Fruit fly (Drosophila melanogaster) whole organism, embryonic: ENCODE results near the gene CG13056.

Experiments used
- Adf1 ChIP-seq: fragments of 200-800 bp; sonication (Bioruptor generic); IDR thresholded peaks from 2 replicates; pipeline ENCODE4 v1.3.6; 2022; ENCODE audit warnings: missing biosample characterization, missing genetic modification characterization
- Atf-2 ChIP-seq: fragments of 200-800 bp; sonication (Bioruptor generic); optimal IDR thresholded peaks from 2 replicates; lab custom pipeline; 2016; ENCODE audit warnings: missing biosample characterization, missing genetic modification characterization
- Atf3 ChIP-seq: fragments of 200-800 bp; sonication (Bioruptor generic); optimal IDR thresholded peaks from 3 replicates; lab custom pipeline; 2016; ENCODE audit warnings: missing biosample characterization, missing genetic modification characterization
- Awh ChIP-seq: fragments of 200-800 bp; sonication (Bioruptor generic); IDR thresholded peaks from 2 replicates; pipeline ENCODE4, ENCODE4 v1.3.6; 2022; ENCODE audit warnings: missing biosample characterization, missing genetic modification characterization
- Bgb ChIP-seq: fragments of 200-800 bp; sonication (Bioruptor generic); IDR thresholded peaks from 2 replicates; pipeline ENCODE4 v1.3.6; 2022; ENCODE audit warnings: missing biosample characterization, missing genetic modification characterization; ENCODE audit not compliant: partially characterized antibody
- Bteb2 ChIP-seq: fragments of 200-800 bp; sonication (Bioruptor generic); optimal IDR thresholded peaks from 2 replicates; lab custom pipeline; 2016; ENCODE audit warnings: missing biosample characterization, missing genetic modification characterization
- CG10209 ChIP-seq: fragments of 200-800 bp; sonication (Bioruptor generic); optimal IDR thresholded peaks from 3 replicates; lab custom pipeline; 2017; ENCODE audit warnings: missing biosample characterization, mild to moderate bottlenecking, missing genetic modification characterization, missing genetic modification reagents
- CG10543 ChIP-seq: fragments of 200-800 bp; sonication (Bioruptor generic); optimal IDR thresholded peaks from 3 replicates; lab custom pipeline; 2017; ENCODE audit warnings: missing biosample characterization, mild to moderate bottlenecking, missing genetic modification characterization, moderate library complexity
- CG12071 ChIP-seq: fragments of 200-800 bp; sonication (Bioruptor generic); optimal IDR thresholded peaks from 3 replicates; lab custom pipeline; 2018; ENCODE audit warnings: missing biosample characterization, mild to moderate bottlenecking, missing genetic modification characterization
- CG12104 ChIP-seq: fragments of 200-800 bp; sonication (Bioruptor generic); optimal IDR thresholded peaks from 3 replicates; lab custom pipeline; 2016; ENCODE audit warnings: missing biosample characterization, missing genetic modification characterization
- CG1233 ChIP-seq: fragments of 200-800 bp; sonication (Bioruptor generic); optimal IDR thresholded peaks from 4 replicates; lab custom pipeline; 2018; ENCODE audit warnings: missing biosample characterization, mild to moderate bottlenecking, missing genetic modification characterization
- CG12659 ChIP-seq: fragments of 200-800 bp; sonication (Bioruptor generic); optimal IDR thresholded peaks from 3 replicates; lab custom pipeline; 2017; ENCODE audit warnings: mild to moderate bottlenecking, missing biosample characterization, missing genetic modification reagents, missing genetic modification characterization
- CG13123 ChIP-seq: fragments of 200-800 bp; sonication (Bioruptor generic); optimal IDR thresholded peaks from 2 replicates; lab custom pipeline; 2016; ENCODE audit warnings: missing biosample characterization, missing genetic modification characterization
- CG13424 ChIP-seq: fragments of 200-800 bp; sonication (Bioruptor generic); optimal IDR thresholded peaks from 2 replicates; lab custom pipeline; 2019; ENCODE audit warnings: missing biosample characterization, mild to moderate bottlenecking, missing genetic modification characterization, moderate library complexity
- CG14050 ChIP-seq: fragments of 200-800 bp; sonication (Bioruptor generic); IDR thresholded peaks from 3 replicates; pipeline ENCODE4 v1.3.6; 2022; ENCODE audit warnings: missing biosample characterization, missing genetic modification characterization
- CG15073 ChIP-seq: fragments of 200-800 bp; sonication (Bioruptor generic); optimal IDR thresholded peaks from 2 replicates; lab custom pipeline; 2016; ENCODE audit warnings: missing biosample characterization, missing genetic modification characterization
- CG1602 ChIP-seq: fragments of 200-800 bp; sonication (Bioruptor generic); optimal IDR thresholded peaks from 3 replicates; lab custom pipeline; 2016; ENCODE audit warnings: missing biosample characterization, missing genetic modification characterization
- CG2712 ChIP-seq: fragments of 200-800 bp; optimal IDR thresholded peaks from 3 replicates; lab custom pipeline; 2019; ENCODE audit warnings: missing biosample characterization, mild to moderate bottlenecking, missing genetic modification characterization, moderate library complexity
- CG2889 ChIP-seq: fragments of 200-800 bp; sonication (Bioruptor generic); IDR thresholded peaks from 3 replicates; pipeline ENCODE4 v1.3.6; 2022; ENCODE audit warnings: missing biosample characterization, missing genetic modification characterization
- CG4617 ChIP-seq: fragments of 200-800 bp; sonication (Bioruptor generic); optimal IDR thresholded peaks from 3 replicates; lab custom pipeline; 2016; ENCODE audit warnings: missing biosample characterization, missing genetic modification characterization, borderline replicate concordance
- CG4707 ChIP-seq: fragments of 200-800 bp; sonication (Bioruptor generic); optimal IDR thresholded peaks from 2 replicates; lab custom pipeline; 2018; ENCODE audit warnings: missing biosample characterization, mild to moderate bottlenecking, missing genetic modification characterization, moderate library complexity
- CG6765 ChIP-seq: fragments of 200-800 bp; sonication (Bioruptor generic); optimal IDR thresholded peaks from 3 replicates; lab custom pipeline; 2017; ENCODE audit warnings: missing biosample characterization, mild to moderate bottlenecking, missing genetic modification characterization
- CG6791 ChIP-seq: fragments of 200-800 bp; sonication (Bioruptor generic); IDR thresholded peaks from 3 replicates; pipeline ENCODE4 v1.3.6; 2022; ENCODE audit warnings: missing biosample characterization, missing genetic modification characterization; ENCODE audit not compliant: partially characterized antibody
- CG8944 ChIP-seq: fragments of 200-800 bp; sonication (Bioruptor generic); optimal IDR thresholded peaks from 3 replicates; lab custom pipeline; 2016; ENCODE audit warnings: missing biosample characterization, missing genetic modification characterization
- CG9437 ChIP-seq: fragments of 200-800 bp; sonication (Bioruptor generic); optimal IDR thresholded peaks from 2 replicates; lab custom pipeline; 2018; ENCODE audit warnings: missing biosample characterization, mild to moderate bottlenecking, missing genetic modification characterization
- CG9609 ChIP-seq: fragments of 200-800 bp; sonication (Bioruptor generic); optimal IDR thresholded peaks from 3 replicates; lab custom pipeline; 2016; ENCODE audit warnings: missing biosample characterization, missing genetic modification characterization
- CG9817 ChIP-seq: fragments of 200-800 bp; sonication (Bioruptor generic); optimal IDR thresholded peaks from 2 replicates; lab custom pipeline; 2018; ENCODE audit warnings: missing biosample characterization, mild to moderate bottlenecking, missing genetic modification characterization, moderate library complexity
- D19A ChIP-seq: fragments of 200-800 bp; optimal IDR thresholded peaks from 3 replicates; lab custom pipeline; 2019; ENCODE audit warnings: missing biosample characterization, mild to moderate bottlenecking, missing genetic modification characterization, moderate library complexity
- Dip3 ChIP-seq: fragments of 200-800 bp; sonication (Bioruptor generic); optimal IDR thresholded peaks from 3 replicates; lab custom pipeline; 2016; ENCODE audit warnings: missing biosample characterization, missing genetic modification characterization
- ERR ChIP-seq: fragments of 200-800 bp; sonication (Bioruptor generic); optimal IDR thresholded peaks from 2 replicates; lab custom pipeline; 2016; ENCODE audit warnings: missing biosample characterization, missing genetic modification characterization
- HmgD ChIP-seq: fragments of 200-800 bp; sonication (Bioruptor generic); optimal IDR thresholded peaks from 3 replicates; lab custom pipeline; 2016; ENCODE audit warnings: missing biosample characterization, missing genetic modification characterization
- Hr51 ChIP-seq, 2 experiments: fragments of 200-800 bp; sonication (Bioruptor generic); optimal IDR thresholded peaks; 2 replicates in 1 of 2; 3 replicates in 1 of 2; lab custom pipeline; 2016 to 2018; ENCODE audit warnings: missing biosample characterization in 2 of 2, missing genetic modification characterization in 2 of 2, mild to moderate bottlenecking in 1 of 2, moderate library complexity in 1 of 2
- Mrtf ChIP-seq: fragments of 200-800 bp; sonication (Bioruptor generic); IDR thresholded peaks from 3 replicates; pipeline ENCODE4 v1.3.6; 2022; ENCODE audit warnings: missing biosample characterization, missing genetic modification characterization
- Oaz ChIP-seq: fragments of 200-800 bp; sonication (Bioruptor generic); IDR thresholded peaks from 2 replicates; pipeline ENCODE4 v1.3.6; 2022; ENCODE audit warnings: missing biosample characterization, missing genetic modification characterization
- Oli ChIP-seq: fragments of 200-800 bp; sonication (Bioruptor generic); optimal IDR thresholded peaks from 2 replicates; lab custom pipeline; 2018; ENCODE audit warnings: missing biosample characterization, mild to moderate bottlenecking, missing genetic modification characterization, moderate library complexity
- Poxn ChIP-seq: fragments of 200-800 bp; sonication (Bioruptor generic); IDR thresholded peaks from 2 replicates; pipeline ENCODE4 v1.3.6; 2022; ENCODE audit warnings: missing biosample characterization, missing genetic modification characterization
- Rx ChIP-seq: fragments of 200-800 bp; sonication (Bioruptor generic); IDR thresholded peaks from 2 replicates; pipeline ENCODE4 v1.3.6; 2022; ENCODE audit warnings: missing biosample characterization, missing genetic modification characterization
- Scr ChIP-seq: fragments of 200-800 bp; sonication (Bioruptor generic); IDR thresholded peaks from 2 replicates; pipeline ENCODE4 v1.3.6; 2022; ENCODE audit warnings: missing biosample characterization, missing genetic modification characterization; ENCODE audit not compliant: partially characterized antibody
- chm ChIP-seq: fragments of 200-800 bp; sonication (Bioruptor generic); IDR thresholded peaks from 2 replicates; pipeline ENCODE4 v1.3.6; 2022; ENCODE audit warnings: missing biosample characterization, missing genetic modification characterization
- chn ChIP-seq: fragments of 200-800 bp; sonication (Bioruptor generic); optimal IDR thresholded peaks from 2 replicates; lab custom pipeline; 2016; ENCODE audit warnings: missing biosample characterization, missing genetic modification characterization
- en ChIP-seq: fragments of 200-800 bp; sonication (Bioruptor generic); optimal IDR thresholded peaks from 2 replicates; lab custom pipeline; 2016; ENCODE audit warnings: missing biosample characterization, missing genetic modification characterization
- fd3F ChIP-seq: fragments of 200-800 bp; sonication (Bioruptor generic); optimal IDR thresholded peaks from 2 replicates; lab custom pipeline; 2018; ENCODE audit warnings: missing biosample characterization, mild to moderate bottlenecking, missing genetic modification characterization, moderate library complexity
- gcm2 ChIP-seq: fragments of 200-800 bp; sonication (Bioruptor generic); optimal IDR thresholded peaks from 2 replicates; lab custom pipeline; 2016; ENCODE audit warnings: missing biosample characterization, missing genetic modification characterization
- klu ChIP-seq: fragments of 200-800 bp; sonication (Bioruptor generic); IDR thresholded peaks from 2 replicates; pipeline ENCODE4 v1.3.6; 2022; ENCODE audit warnings: missing biosample characterization, missing genetic modification characterization
- otp ChIP-seq: fragments of 200-800 bp; sonication (Bioruptor generic); IDR thresholded peaks from 3 replicates; pipeline ENCODE4, ENCODE4 v1.3.6; 2022; ENCODE audit warnings: missing biosample characterization, missing genetic modification characterization
- stwl ChIP-seq: fragments of 200-800 bp; sonication (Bioruptor generic); optimal IDR thresholded peaks from 3 replicates; lab custom pipeline; 2018; ENCODE audit warnings: missing biosample characterization, mild to moderate bottlenecking, missing genetic modification characterization, moderate library complexity
- tll ChIP-seq, 2 experiments: fragments of 200-800 bp in 1 of 2; fragments of >200 bp in 1 of 2; sonication (Bioruptor generic) in 1 of 2; optimal IDR thresholded peaks; 2 replicates each; lab custom pipeline; 2017 to 2019; ENCODE audit warnings: missing biosample characterization in 2 of 2, missing genetic modification characterization in 2 of 2, mild to moderate bottlenecking in 1 of 2, moderate library complexity in 1 of 2
- tup ChIP-seq: fragments of 200-800 bp; sonication (Bioruptor generic); optimal IDR thresholded peaks from 2 replicates; lab custom pipeline; 2016; ENCODE audit warnings: missing biosample characterization, mild to moderate bottlenecking, missing genetic modification characterization, moderate library complexity
- vfl ChIP-seq: fragments of 200-800 bp; sonication (Bioruptor generic); optimal IDR thresholded peaks from 2 replicates; lab custom pipeline; 2016; ENCODE audit warnings: missing biosample characterization, missing genetic modification characterization
- zen ChIP-seq: fragments of 200-800 bp; sonication (Bioruptor generic); optimal IDR thresholded peaks from 3 replicates; lab custom pipeline; 2018; ENCODE audit warnings: missing biosample characterization, mild to moderate bottlenecking, missing genetic modification characterization, moderate library complexity

The CG13056 gene

dm6 chr3L:16381184-16381797 lies 48.2 kb downstream of the CG13056 start, which contains the start of gene Agpat4 (continued):
- TF ChIP-seq CG1233 (GFP tag; lab: Kevin White, UChicago) (no peak), CG10543 (GFP tag; lab: Kevin White, UChicago) (peak; percentile 28), Mrtf (GFP tag; lab: Robert Waterston, UW) (no peak), Bteb2 (GFP tag; lab: Kevin White, UChicago) (no peak), Bgb (peak; percentile 50), CG8944 (GFP tag; lab: Kevin White, UChicago) (no peak), CG14050 (GFP tag; lab: Robert Waterston, UW) (no peak), chm (GFP tag; lab: Robert Waterston, UW) (no peak), CG13424 (tag; lab: Kevin White, UChicago) (no peak), CG4617 (GFP tag; lab: Kevin White, UChicago) (peak; percentile 26), CG15073 (GFP tag; lab: Kevin White, UChicago) (no peak), CG2889 (no peak), CG13123 (GFP tag; lab: Kevin White, UChicago) (no peak), vfl (GFP tag; lab: Kevin White, UChicago) (no peak), CG12071 (GFP tag; lab: Kevin White, UChicago) (no peak), Poxn (no peak), CG4707 (GFP tag; lab: Kevin White, UChicago) (no peak), Scr (GFP tag; lab: Robert Waterston, UW) (peak; percentile 32), Oaz (no peak), Rx (GFP tag; lab: Robert Waterston, UW) (no peak), tup (no peak), stwl (tag; lab: Kevin White, UChicago) (peak; percentile 74), CG1602 (GFP tag; lab: Kevin White, UChicago) (no peak), Atf3 (no peak), ERR (peak; percentile 27), Awh (GFP tag; lab: Robert Waterston, UW) (no peak), klu (GFP tag; lab: Robert Waterston, UW) (0 out of 2 replicates have a peak, but pooled peaks have one; percentile 4), CG6765 (GFP tag; lab: Kevin White, UChicago) (no peak), CG9817 (tag; lab: Kevin White, UChicago) (no peak), zen (tag; lab: Kevin White, UChicago) (no peak), tll (GFP tag; optimal IDR thresholded peaks at IDR 0.05; lab: Kevin White, UChicago) (peak in 1 of 2 experiments; percentile 40), CG2712 (tag; lab: Kevin White, UChicago) (peak; percentile 6), Oli (tag; lab: Kevin White, UChicago) (no peak), CG9609 (GFP tag; lab: Kevin White, UChicago) (no peak), Atf-2 (no peak), CG10209 (no peak), gcm2 (GFP tag; lab: Kevin White, UChicago) (no peak), CG6791 (no peak), CG12659 (peak; percentile 23), otp (GFP tag; lab: Robert Waterston, UW) (no peak), CG12104 (GFP tag; lab: Kevin White, UChicago) (no peak), fd3F (GFP tag; lab: Kevin White, UChicago) (no peak), chn (no peak), CG9437 (peak; percentile 51), D19A (tag; lab: Kevin White, UChicago) (no peak), HmgD (GFP tag; lab: Kevin White, UChicago) (peak; percentile 60), Adf1 (GFP tag; lab: Robert Waterston, UW) (no peak), Hr51 (GFP tag; optimal IDR thresholded peaks at IDR 0.05; lab: Kevin White, UChicago) (no peak), Dip3 (GFP tag; lab: Kevin White, UChicago) (no peak), en (GFP tag; lab: Kevin White, UChicago) (no peak)
